Fruit fly (Drosophila melanogaster) whole organism, embryonic: ENCODE measurements around the gene Hexo2.

Experiments used
- CG10267 ChIP-seq: fragments of 200-800 bp; sonication (Bioruptor generic); optimal IDR thresholded peaks from 2 replicates; lab custom pipeline; 2018; ENCODE audit warnings: missing biosample characterization, mild to moderate bottlenecking, missing genetic modification characterization, moderate library complexity
- CG11093 ChIP-seq: fragments of 200-800 bp; sonication (Bioruptor generic); IDR thresholded peaks from 3 replicates; pipeline ENCODE4 v1.3.6; 2022; ENCODE audit warnings: missing biosample characterization, missing genetic modification characterization
- CG11398 ChIP-seq: fragments of 200-800 bp; sonication (Bioruptor generic); optimal IDR thresholded peaks from 2 replicates; lab custom pipeline; 2016; ENCODE audit warnings: missing biosample characterization, missing genetic modification characterization
- CG1233 ChIP-seq: fragments of 200-800 bp; sonication (Bioruptor generic); optimal IDR thresholded peaks from 4 replicates; lab custom pipeline; 2018; ENCODE audit warnings: missing biosample characterization, mild to moderate bottlenecking, missing genetic modification characterization
- CG13424 ChIP-seq: fragments of 200-800 bp; sonication (Bioruptor generic); optimal IDR thresholded peaks from 2 replicates; lab custom pipeline; 2019; ENCODE audit warnings: missing biosample characterization, mild to moderate bottlenecking, missing genetic modification characterization, moderate library complexity
- CG13624 ChIP-seq: fragments of 200-800 bp; sonication (Bioruptor generic); optimal IDR thresholded peaks from 2 replicates; lab custom pipeline; 2016; ENCODE audit warnings: missing biosample characterization, missing genetic modification characterization
- CG14014 ChIP-seq: fragments of 200-800 bp; sonication (Bioruptor generic); IDR thresholded peaks from 2 replicates; pipeline ENCODE4 v1.3.6; 2022; ENCODE audit warnings: missing biosample characterization, missing genetic modification characterization
- CG14667 ChIP-seq: fragments of 200-800 bp; sonication (Bioruptor generic); IDR thresholded peaks from 2 replicates; pipeline ENCODE4 v1.3.6; 2022; ENCODE audit warnings: missing biosample characterization, missing genetic modification characterization
- CG16779 ChIP-seq: fragments of 200-800 bp; sonication (Bioruptor generic); IDR thresholded peaks from 2 replicates; pipeline ENCODE4 v1.3.6; 2022; ENCODE audit warnings: missing biosample characterization, missing genetic modification characterization
- CG17361 ChIP-seq: fragments of 200-800 bp; sonication (Bioruptor generic); IDR thresholded peaks from 3 replicates; pipeline ENCODE4 v1.3.6; 2022; ENCODE audit warnings: missing biosample characterization, missing genetic modification characterization
- CG17385 ChIP-seq: fragments of 200-800 bp; sonication (Bioruptor generic); optimal IDR thresholded peaks from 3 replicates; lab custom pipeline; 2018; ENCODE audit warnings: missing biosample characterization, mild to moderate bottlenecking, missing genetic modification characterization
- CG18476 ChIP-seq: fragments of 200-800 bp; sonication (Bioruptor generic); optimal IDR thresholded peaks from 2 replicates; lab custom pipeline; 2016; ENCODE audit warnings: missing biosample characterization, mild to moderate bottlenecking, missing genetic modification characterization
- CG3281 ChIP-seq: fragments of 200-800 bp; sonication (Bioruptor generic); optimal IDR thresholded peaks from 3 replicates; lab custom pipeline; 2017; ENCODE audit warnings: missing biosample characterization, mild to moderate bottlenecking, missing genetic modification characterization
- CG3847 ChIP-seq: fragments of 200-800 bp; sonication (Bioruptor generic); IDR thresholded peaks from 2 replicates; pipeline ENCODE4 v1.3.6; 2022; ENCODE audit warnings: missing biosample characterization, missing genetic modification characterization
- CG43689 ChIP-seq: fragments of 200-800 bp; sonication (Bioruptor generic); IDR thresholded peaks from 2 replicates; pipeline ENCODE4 v1.3.6; 2022; ENCODE audit warnings: missing biosample characterization, missing genetic modification characterization
- CG4707 ChIP-seq: fragments of 200-800 bp; sonication (Bioruptor generic); optimal IDR thresholded peaks from 2 replicates; lab custom pipeline; 2018; ENCODE audit warnings: missing biosample characterization, mild to moderate bottlenecking, missing genetic modification characterization, moderate library complexity
- CG5953 ChIP-seq: fragments of 200-800 bp; sonication (Bioruptor generic); IDR thresholded peaks from 2 replicates; pipeline ENCODE4 v1.3.6; 2022; ENCODE audit warnings: missing biosample characterization, missing genetic modification characterization
- CG7271 ChIP-seq: fragments of 200-800 bp; sonication (Bioruptor generic); optimal IDR thresholded peaks from 2 replicates; lab custom pipeline; 2018; ENCODE audit warnings: missing biosample characterization, mild to moderate bottlenecking, missing genetic modification characterization, moderate library complexity
- CG7963 ChIP-seq: fragments of 200-800 bp; sonication (Bioruptor generic); IDR thresholded peaks from 3 replicates; pipeline ENCODE4 v1.3.6; 2022; ENCODE audit warnings: missing biosample characterization, missing genetic modification characterization; ENCODE audit not compliant: partially characterized antibody
- CG7987 ChIP-seq: fragments of 200-800 bp; sonication (Bioruptor generic); optimal IDR thresholded peaks from 2 replicates; lab custom pipeline; 2018; ENCODE audit warnings: missing biosample characterization, mild to moderate bottlenecking, missing genetic modification characterization, moderate library complexity
- CG8765 ChIP-seq: fragments of 200-800 bp; sonication (Bioruptor generic); IDR thresholded peaks from 2 replicates; pipeline ENCODE4 v1.3.6; 2022; ENCODE audit warnings: missing biosample characterization, missing genetic modification characterization
- CG8924 ChIP-seq: fragments of 200-800 bp; optimal IDR thresholded peaks from 3 replicates; lab custom pipeline; 2019; ENCODE audit warnings: missing biosample characterization, mild to moderate bottlenecking, missing genetic modification characterization, moderate library complexity
- D ChIP-seq, 2 experiments: fragments of 200-800 bp in 1 of 2; fragments of >200 bp in 1 of 2; sonication (Bioruptor generic) in 1 of 2; optimal IDR thresholded peaks; 2 replicates in 1 of 2; 3 replicates in 1 of 2; lab custom pipeline; 2017; ENCODE audit warnings: mild to moderate bottlenecking in 1 of 2, missing biosample characterization in 1 of 2, missing genetic modification characterization in 1 of 2, missing genetic modification reagents in 1 of 2
- Doc2 ChIP-seq: fragments of 200-800 bp; sonication (Bioruptor generic); IDR thresholded peaks from 2 replicates; pipeline ENCODE4 v1.3.6; 2022; ENCODE audit warnings: missing biosample characterization, missing genetic modification characterization
- Ets97D ChIP-seq: fragments of 200-800 bp; sonication (Bioruptor generic); optimal IDR thresholded peaks from 3 replicates; lab custom pipeline; 2016; ENCODE audit warnings: missing biosample characterization, missing genetic modification characterization
- HHEX ChIP-seq: fragments of 200-800 bp; sonication (Bioruptor generic); optimal IDR thresholded peaks from 3 replicates; lab custom pipeline; 2017; ENCODE audit warnings: missing biosample characterization, mild to moderate bottlenecking, missing genetic modification characterization, missing genetic modification reagents
- Jarid2 ChIP-seq: fragments of 200-800 bp; sonication (Bioruptor generic); optimal IDR thresholded peaks from 3 replicates; lab custom pipeline; 2017; ENCODE audit warnings: mild to moderate bottlenecking, missing biosample characterization, missing genetic modification reagents, missing genetic modification characterization
- MBD-R2 ChIP-seq: fragments of 200-800 bp; sonication (Bioruptor generic); IDR thresholded peaks from 2 replicates; pipeline ENCODE4 v1.3.6; 2022; ENCODE audit warnings: missing biosample characterization, missing genetic modification characterization
- Six4 ChIP-seq: fragments of 200-800 bp; sonication (Bioruptor generic); optimal IDR thresholded peaks from 2 replicates; lab custom pipeline; 2016; ENCODE audit warnings: missing biosample characterization, missing genetic modification characterization
- abd-A ChIP-seq: fragments of 200-800 bp; sonication (Bioruptor generic); optimal IDR thresholded peaks from 3 replicates; lab custom pipeline; 2019; ENCODE audit warnings: missing biosample characterization, mild to moderate bottlenecking, missing genetic modification characterization, moderate library complexity
- amos ChIP-seq: fragments of 200-800 bp; sonication (Bioruptor generic); IDR thresholded peaks from 2 replicates; pipeline ENCODE4 v1.3.6; 2022; ENCODE audit warnings: missing biosample characterization, missing genetic modification characterization; ENCODE audit not compliant: partially characterized antibody
- chinmo ChIP-seq: fragments of 200-800 bp; sonication (Bioruptor generic); IDR thresholded peaks from 4 replicates; pipeline ENCODE4 v1.3.6; 2022; ENCODE audit warnings: missing biosample characterization, missing genetic modification characterization; ENCODE audit not compliant: partially characterized antibody
- ci ChIP-seq: fragments of 200-800 bp; sonication (Bioruptor generic); IDR thresholded peaks from 3 replicates; pipeline ENCODE4 v1.3.6; 2022; ENCODE audit warnings: missing biosample characterization, missing genetic modification characterization
- dati ChIP-seq: fragments of 200-800 bp; sonication (Bioruptor generic); IDR thresholded peaks from 2 replicates; pipeline ENCODE4 v1.3.6; 2022; ENCODE audit warnings: missing biosample characterization, missing genetic modification characterization
- ewg ChIP-seq: fragments of 200-800 bp; sonication (Bioruptor generic); optimal IDR thresholded peaks from 3 replicates; lab custom pipeline; 2017; ENCODE audit warnings: mild to moderate bottlenecking, missing biosample characterization, missing genetic modification reagents, missing genetic modification characterization
- gce ChIP-seq: fragments of 200-800 bp; sonication (Bioruptor generic); IDR thresholded peaks from 3 replicates; pipeline ENCODE4 v1.3.6; 2022; ENCODE audit warnings: missing biosample characterization, missing genetic modification characterization
- gem ChIP-seq: fragments of 200-800 bp; sonication (Bioruptor generic); optimal IDR thresholded peaks from 2 replicates; lab custom pipeline; 2019; ENCODE audit warnings: missing biosample characterization, mild to moderate bottlenecking, missing genetic modification characterization, moderate library complexity
- gfzf ChIP-seq: fragments of 200-800 bp; sonication (Bioruptor generic); optimal IDR thresholded peaks from 2 replicates; lab custom pipeline; 2016; ENCODE audit warnings: missing biosample characterization, mild to moderate bottlenecking, missing genetic modification characterization, moderate library complexity
- ind ChIP-seq: fragments of 200-800 bp; sonication (Bioruptor generic); optimal IDR thresholded peaks from 3 replicates; lab custom pipeline; 2016; ENCODE audit warnings: missing biosample characterization, missing genetic modification characterization
- lmd ChIP-seq: fragments of 200-800 bp; sonication (Bioruptor generic); IDR thresholded peaks from 2 replicates; pipeline ENCODE4 v1.3.6; 2022; ENCODE audit warnings: missing biosample characterization, missing genetic modification characterization
- mirr ChIP-seq: fragments of 200-800 bp; sonication (Bioruptor generic); optimal IDR thresholded peaks from 3 replicates; lab custom pipeline; 2018; ENCODE audit warnings: missing biosample characterization, mild to moderate bottlenecking, missing genetic modification characterization
- mld ChIP-seq: fragments of 200-800 bp; sonication (Bioruptor generic); IDR thresholded peaks from 3 replicates; pipeline ENCODE4 v1.3.6; 2022; ENCODE audit warnings: missing biosample characterization, missing genetic modification characterization; ENCODE audit not compliant: partially characterized antibody
- pfk ChIP-seq: fragments of 200-800 bp; sonication (Bioruptor generic); optimal IDR thresholded peaks from 2 replicates; lab custom pipeline; 2018; ENCODE audit warnings: missing biosample characterization, mild to moderate bottlenecking, missing genetic modification characterization, moderate library complexity
- repo ChIP-seq: fragments of 200-800 bp; sonication (Bioruptor generic); optimal IDR thresholded peaks from 2 replicates; lab custom pipeline; 2016; ENCODE audit warnings: missing biosample characterization, missing genetic modification characterization
- shn ChIP-seq: fragments of 200-800 bp; sonication (Bioruptor generic); optimal IDR thresholded peaks from 3 replicates; lab custom pipeline; 2016; ENCODE audit warnings: missing biosample characterization, missing genetic modification characterization
- trem ChIP-seq: fragments of 200-800 bp; optimal IDR thresholded peaks from 3 replicates; lab custom pipeline; 2019; ENCODE audit warnings: missing biosample characterization, mild to moderate bottlenecking, missing genetic modification characterization, moderate library complexity
- vnd ChIP-seq: fragments of 200-800 bp; sonication (Bioruptor generic); IDR thresholded peaks from 3 replicates; pipeline ENCODE4 v1.3.6; 2022; ENCODE audit warnings: missing biosample characterization, missing genetic modification characterization; ENCODE audit not compliant: partially characterized antibody
- yki ChIP-seq: fragments of >200 bp; optimal IDR thresholded peaks from 3 replicates; lab custom pipeline; 2018
- z ChIP-seq: fragments of 200-800 bp; sonication (Bioruptor generic); IDR thresholded peaks from 3 replicates; pipeline ENCODE4 v1.3.6; 2022; ENCODE audit warnings: missing biosample characterization, missing genetic modification characterization

Hexo2 gene

dm6 chrX:8681189-8681821 is 28.1 kb upstream of the Hexo2 start, which contains the start of gene CAH3 (continued):
- TF ChIP-seq MBD-R2 (GFP tag; lab: Robert Waterston, UW) (peak; percentile 81), pfk (GFP tag; lab: Kevin White, UChicago) (peak; percentile 32), CG7963 (GFP tag; lab: Robert Waterston, UW) (no peak), vnd (GFP tag; lab: Robert Waterston, UW) (no peak), D (optimal IDR thresholded peaks at IDR 0.05; lab: Kevin White, UChicago) (no peak), D (GFP tag; optimal IDR thresholded peaks at IDR 0.05; lab: Kevin White, UChicago) (peak; percentile 91), CG14667 (GFP tag; lab: Robert Waterston, UW) (peak; percentile 80), Ets97D (peak; percentile 80), Jarid2 (peak; percentile 76), CG16779 (GFP tag; lab: Robert Waterston, UW) (peak; percentile 81), mirr (GFP tag; lab: Kevin White, UChicago) (peak; percentile 92), CG1233 (GFP tag; lab: Kevin White, UChicago) (peak; percentile 92), CG11093 (peak; percentile 78), Six4 (GFP tag; lab: Kevin White, UChicago) (peak; percentile 87), CG7271 (tag; lab: Kevin White, UChicago) (peak; percentile 65), CG14014 (GFP tag; lab: Robert Waterston, UW) (peak; percentile 93), CG18476 (peak; percentile 88), gce (GFP tag; lab: Robert Waterston, UW) (peak; percentile 90), ci (GFP tag; lab: Robert Waterston, UW) (peak; percentile 97), yki (lab: Kevin White, UChicago) (peak; percentile 40), CG7987 (GFP tag; lab: Kevin White, UChicago) (peak; percentile 81), CG3847 (peak; percentile 93), abd-A (peak; percentile 74), Doc2 (peak; percentile 48; the same call in 1 of the 2 replicates), repo (GFP tag; lab: Kevin White, UChicago) (peak; percentile 92), z (0 out of 3 replicates have a peak, but pooled peaks have one; percentile 18), gem (tag; lab: Kevin White, UChicago) (peak; percentile 97), CG3281 (peak; percentile 95), CG13424 (peak; percentile 96), CG8765 (GFP tag; lab: Robert Waterston, UW) (peak; percentile 89), chinmo (GFP tag; lab: Robert Waterston, UW) (no peak), mld (GFP tag; lab: Robert Waterston, UW) (no peak), amos (GFP tag; lab: Robert Waterston, UW) (no peak), CG17385 (GFP tag; lab: Kevin White, UChicago) (peak; percentile 85), CG8924 (peak; percentile 96), HHEX (peak; percentile 93), CG10267 (tag; lab: Kevin White, UChicago) (peak; percentile 89), CG17361 (peak; percentile 96), lmd (GFP tag; lab: Robert Waterston, UW) (peak; percentile 92), trem (tag; lab: Kevin White, UChicago) (peak; percentile 91), gfzf (GFP tag; lab: Kevin White, UChicago) (peak; percentile 76), CG11398 (peak; percentile 89), ind (GFP tag; lab: Kevin White, UChicago) (peak; percentile 92), CG5953 (peak; percentile 86; the same call in 1 of the 2 replicates), dati (GFP tag; lab: Robert Waterston, UW) (peak; percentile 76), shn (GFP tag; lab: Kevin White, UChicago) (peak; percentile 94), CG43689 (GFP tag; lab: Robert Waterston, UW) (peak; percentile 80), ewg (GFP tag; lab: Kevin White, UChicago) (peak; percentile 86), CG13624 (GFP tag; lab: Kevin White, UChicago) (peak; percentile 93), CG4707 (GFP tag; lab: Kevin White, UChicago) (peak; percentile 80)
